Worm (Caenorhabditis elegans) whole organism, midembryonic: Measurements from ENCODE around the gene ZK1098.11.

Experiments used
- T22C8.4 ChIP-seq: fragments of 200-800 bp; sonication (Bioruptor generic); IDR thresholded peaks from 2 replicates; pipeline ENCODE4 v1.3.6; 2022; ENCODE audit warnings: missing genetic modification characterization, missing compliant biosample characterization
- cog-1 ChIP-seq: sonication (generic microtip); optimal IDR thresholded peaks from 2 replicates; lab custom pipeline; 2016; ENCODE audit warnings: missing genetic modification characterization, missing compliant biosample characterization
- flt-1 ChIP-seq: fragments of 200-800 bp; sonication (Bioruptor generic); IDR thresholded peaks from 2 replicates; pipeline ENCODE4 v1.3.6; 2022; ENCODE audit warnings: missing genetic modification characterization, missing compliant biosample characterization
- klf-2 ChIP-seq: fragments of 200-800 bp; sonication (Bioruptor generic); conservative IDR thresholded peaks from 2 replicates; pipeline ENCODE4 v1.3.6; 2022; ENCODE audit warnings: missing genetic modification reagents, missing genetic modification characterization, missing compliant biosample characterization
- med-1 ChIP-seq: sonication (generic microtip); optimal IDR thresholded peaks from 2 replicates; lab custom pipeline; 2017; ENCODE audit warnings: missing genetic modification characterization, mild to moderate bottlenecking, missing compliant biosample characterization, antibody characterized with exemption, missing genetic modification reagents; ENCODE audit not compliant: insufficient read depth
- ref-1 ChIP-seq: fragments of 200-800 bp; sonication (Bioruptor generic); conservative IDR thresholded peaks from 2 replicates; pipeline ENCODE4 v1.3.6; 2022; ENCODE audit warnings: missing genetic modification reagents, missing genetic modification characterization, missing compliant biosample characterization
- tab-1 ChIP-seq: fragments of 200-800 bp; sonication (Bioruptor generic); IDR thresholded peaks from 2 replicates; pipeline ENCODE4 v1.3.6; 2022; ENCODE audit warnings: missing genetic modification characterization, missing compliant biosample characterization
- ztf-23 ChIP-seq: fragments of 200-800 bp; sonication (Bioruptor generic); IDR thresholded peaks from 2 replicates; pipeline ENCODE4 v1.3.6; 2022; ENCODE audit warnings: missing genetic modification reagents, missing genetic modification characterization, missing compliant biosample characterization
- ztf-29 ChIP-seq: fragments of 200-800 bp; sonication (Bioruptor generic); IDR thresholded peaks from 2 replicates; pipeline ENCODE4 v1.3.6; 2022; ENCODE audit warnings: missing genetic modification reagents, missing genetic modification characterization, missing compliant biosample characterization

ZK1098.11 gene

DNA sequence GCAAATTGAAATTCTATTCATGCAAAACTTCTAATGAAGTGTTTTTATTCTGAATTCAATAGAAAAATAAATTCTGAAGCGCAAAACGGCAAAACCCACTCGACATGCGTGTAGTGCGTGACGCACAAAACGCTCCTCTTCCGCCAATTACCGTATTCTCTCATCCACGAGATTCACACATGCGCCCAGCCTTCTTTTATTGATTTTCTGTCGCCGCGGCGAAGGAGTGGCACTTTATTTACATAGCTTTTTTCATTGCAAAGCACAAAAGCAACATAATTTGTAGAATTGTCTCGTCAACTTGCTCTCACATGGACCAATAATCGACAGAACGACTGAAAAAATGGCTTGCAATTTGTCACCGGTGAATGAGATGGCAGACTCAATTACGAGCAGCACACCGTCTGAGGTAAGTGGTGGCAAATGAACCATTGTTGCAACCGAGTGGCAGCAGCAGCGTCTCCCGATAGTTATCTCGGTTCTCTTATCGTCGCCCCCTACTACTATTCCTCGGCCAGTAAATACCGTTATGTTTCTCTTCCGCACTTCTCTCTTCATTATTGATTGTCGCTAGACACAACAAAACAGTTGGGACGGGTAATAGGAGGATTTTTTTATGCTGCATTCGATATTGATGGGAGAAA is 10.3 kb upstream of the ZK1098.11 start, which contains the start of gene unc-16:
Gene unc-16, plus strand, starts transcription at position 243 of the 644 bp plus-strand sequence.
- TF ChIP-seq tab-1 (GFP tag; lab: Robert Waterston, UW) = no peak
- peak; percentile 90 for TF ChIP-seq T22C8.4 (GFP tag; lab: Robert Waterston, UW)
- peak; percentile 70 for TF ChIP-seq ztf-23 (GFP tag; lab: Robert Waterston, UW)
- peak; percentile 47 for TF ChIP-seq cog-1 (tag; lab: Kevin White, UChicago)
- 0 out of 2 replicates have a peak, but pooled peaks have one; percentile 63 for TF ChIP-seq flt-1 (GFP tag; lab: Robert Waterston, UW)
- no peak for TF ChIP-seq ztf-29

ce11 chrIII:9558463-9558862 is 2.1 kb downstream of the ZK1098.11 start, which contains the start of gene C48B4.6:
C48B4.6 (minus strand) TSS chrIII:9558563.
- TF ChIP-seq T22C8.4 (GFP tag; lab: Robert Waterston, UW) (no peak), cog-1 (tag; lab: Kevin White, UChicago) (no peak)

ce11 chrIII:9559381-9559881 is 3.0 kb downstream of the ZK1098.11 start, which contains the start of gene C48B4.7:
C48B4.7 (minus strand) TSS chrIII:9559431.
- TF ChIP-seq klf-2 (GFP tag; lab: Robert Waterston, UW) (no peak), med-1 (GFP tag; lab: Kevin White, UChicago) (no peak), ref-1 (GFP tag; lab: Robert Waterston, UW) (no peak), cog-1 (tag; lab: Kevin White, UChicago) (no peak), ztf-29 (no peak), tab-1 (GFP tag; lab: Robert Waterston, UW) (no peak), ztf-23 (GFP tag; lab: Robert Waterston, UW) (no peak), flt-1 (GFP tag; lab: Robert Waterston, UW) (no peak)

DNA sequence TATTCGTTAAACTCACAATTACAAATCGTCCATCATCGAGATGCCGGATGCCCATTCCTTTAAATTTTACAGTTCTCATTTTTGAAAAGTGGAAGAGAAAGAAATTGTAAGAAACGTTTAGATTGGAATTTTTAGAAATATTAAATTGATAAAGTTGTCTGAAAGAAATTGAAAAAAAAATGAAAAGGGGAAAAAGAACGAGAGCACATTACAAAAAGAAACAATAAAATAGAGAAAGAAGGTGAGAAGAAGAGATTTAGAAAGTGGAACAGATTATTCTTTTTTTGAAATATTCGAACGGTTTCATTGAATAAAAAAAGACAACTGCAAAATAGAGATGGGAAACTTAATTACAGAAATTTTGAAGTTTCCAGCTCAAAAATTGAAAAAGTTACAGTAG is 4.8 kb downstream of the ZK1098.11 start, which contains the start of gene C48B4.8:
Gene C48B4.8, minus strand, starts transcription at position 101 of the 400 bp plus-strand sequence.
- no peak for TF ChIP-seq med-1 (GFP tag; lab: Kevin White, UChicago)
- TF ChIP-seq ztf-29 = no peak
- TF ChIP-seq tab-1 (GFP tag; lab: Robert Waterston, UW) = no peak
- TF ChIP-seq flt-1 (GFP tag; lab: Robert Waterston, UW) = no peak
- no peak for TF ChIP-seq T22C8.4 (GFP tag; lab: Robert Waterston, UW)
- no peak for TF ChIP-seq ztf-23 (GFP tag; lab: Robert Waterston, UW)
- TF ChIP-seq klf-2 (GFP tag; lab: Robert Waterston, UW) = no peak
- no peak for TF ChIP-seq cog-1 (tag; lab: Kevin White, UChicago)
- no peak for TF ChIP-seq ref-1 (GFP tag; lab: Robert Waterston, UW)

DNA sequence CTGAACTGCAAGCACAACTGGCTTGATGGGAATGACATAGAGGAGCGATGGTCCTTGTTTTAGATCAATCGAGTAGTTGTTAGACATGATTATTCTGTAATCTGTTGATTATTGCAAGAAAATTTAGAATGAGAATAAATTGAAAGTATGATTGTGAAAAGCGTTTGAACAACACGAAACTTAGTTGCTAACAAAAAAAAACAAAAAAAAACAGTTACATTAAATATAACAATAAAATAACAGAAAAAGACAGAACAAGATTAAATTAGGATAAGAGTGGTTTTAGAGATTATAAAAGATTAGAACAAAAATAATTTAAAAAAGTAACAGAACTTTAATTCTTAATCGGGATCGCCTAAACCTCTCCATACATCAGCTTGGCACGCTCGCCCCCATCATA is 6.8 kb downstream of the ZK1098.11 start, which contains the start of gene C48B4.9:
Gene C48B4.9, minus strand, starts transcription at position 101 of the 400 bp plus-strand sequence.
- TF ChIP-seq klf-2 (GFP tag; lab: Robert Waterston, UW) (no peak), ref-1 (GFP tag; lab: Robert Waterston, UW) (no peak), ztf-23 (GFP tag; lab: Robert Waterston, UW) (no peak), T22C8.4 (GFP tag; lab: Robert Waterston, UW) (no peak), cog-1 (tag; lab: Kevin White, UChicago) (no peak), tab-1 (GFP tag; lab: Robert Waterston, UW) (no peak), flt-1 (GFP tag; lab: Robert Waterston, UW) (no peak), ztf-29 (no peak), med-1 (GFP tag; lab: Kevin White, UChicago) (no peak)

- TF ChIP-seq ref-1 (GFP tag; lab: Robert Waterston, UW) = no peak
- TF ChIP-seq ztf-23 (GFP tag; lab: Robert Waterston, UW) = no peak
- no peak for TF ChIP-seq med-1 (GFP tag; lab: Kevin White, UChicago)
- no peak for TF ChIP-seq T22C8.4 (GFP tag; lab: Robert Waterston, UW)
- TF ChIP-seq flt-1 (GFP tag; lab: Robert Waterston, UW) = no peak
- TF ChIP-seq cog-1 (tag; lab: Kevin White, UChicago) = no peak
- no peak for TF ChIP-seq tab-1 (GFP tag; lab: Robert Waterston, UW)
- TF ChIP-seq ztf-29 = no peak
- TF ChIP-seq klf-2 (GFP tag; lab: Robert Waterston, UW) = no peak
These were observed 8.0 kb downstream of the ZK1098.11 start, which contains the start of gene C48B4.10 for ce11 chrIII:9564410-9564809. C48B4.10 (minus strand) TSS chrIII:9564510.

DNA sequence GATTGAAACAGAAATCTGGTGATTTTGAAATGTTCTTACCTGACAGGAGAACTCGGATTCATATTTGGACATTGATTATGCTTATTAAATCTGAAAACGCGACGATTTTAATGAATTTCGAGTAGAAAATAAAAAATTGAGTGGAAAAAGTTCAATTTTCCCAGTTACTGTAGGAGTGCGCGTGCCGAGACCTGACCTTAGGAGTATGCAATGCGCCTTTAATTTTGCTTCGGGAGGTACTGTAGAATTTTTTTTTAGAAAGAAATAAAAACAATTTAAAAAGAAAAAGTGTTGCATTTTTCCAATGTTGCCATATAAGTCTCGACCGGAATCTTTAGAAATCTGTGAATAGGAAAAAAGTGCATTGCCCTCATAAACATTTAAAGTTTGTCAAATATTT is 9.6 kb downstream of the ZK1098.11 start, which contains the start of gene C48B4.11:
Gene C48B4.11, minus strand, starts transcription at position 143 of the 400 bp plus-strand sequence.
- TF ChIP-seq T22C8.4 (GFP tag; lab: Robert Waterston, UW) = no peak
- TF ChIP-seq ref-1 (GFP tag; lab: Robert Waterston, UW) = no peak
- TF ChIP-seq tab-1 (GFP tag; lab: Robert Waterston, UW) = no peak
- no peak for TF ChIP-seq med-1 (GFP tag; lab: Kevin White, UChicago)
- no peak for TF ChIP-seq klf-2 (GFP tag; lab: Robert Waterston, UW)
- TF ChIP-seq flt-1 (GFP tag; lab: Robert Waterston, UW) = no peak
- no peak for TF ChIP-seq ztf-23 (GFP tag; lab: Robert Waterston, UW)
- no peak for TF ChIP-seq ztf-29
- no peak for TF ChIP-seq cog-1 (tag; lab: Kevin White, UChicago)

- TF ChIP-seq cog-1 (tag; lab: Kevin White, UChicago) (no peak), tab-1 (GFP tag; lab: Robert Waterston, UW) (no peak), ztf-29 (no peak), flt-1 (GFP tag; lab: Robert Waterston, UW) (no peak), klf-2 (GFP tag; lab: Robert Waterston, UW) (no peak), ref-1 (GFP tag; lab: Robert Waterston, UW) (no peak), T22C8.4 (GFP tag; lab: Robert Waterston, UW) (no peak), ztf-23 (GFP tag; lab: Robert Waterston, UW) (no peak), med-1 (GFP tag; lab: Kevin White, UChicago) (no peak)
These were observed 12.1 kb downstream of the ZK1098.11 start, which contains the start of gene C48B4.13 for ce11 chrIII:9568451-9568850. C48B4.13 (plus strand) TSS chrIII:9568751.
